Fruit fly (Drosophila melanogaster) whole organism, embryonic: ENCODE data around the gene asp.

Experiments used
- Adf1 ChIP-seq: fragments of 200-800 bp; sonication (Bioruptor generic); IDR thresholded peaks from 2 replicates; pipeline ENCODE4 v1.3.6; 2022; ENCODE audit warnings: missing biosample characterization, missing genetic modification characterization
- Atf6 ChIP-seq: fragments of 200-800 bp; sonication (Bioruptor generic); IDR thresholded peaks from 2 replicates; pipeline ENCODE4 v1.3.6; 2022; ENCODE audit warnings: missing biosample characterization, missing genetic modification characterization
- BEAF-32 ChIP-seq: fragments of 200-800 bp; sonication (Bioruptor generic); optimal IDR thresholded peaks from 3 replicates; lab custom pipeline; 2017; ENCODE audit warnings: missing biosample characterization, missing genetic modification characterization, mild to moderate bottlenecking, moderate library complexity, missing genetic modification reagents
- Bgb ChIP-seq: fragments of 200-800 bp; sonication (Bioruptor generic); IDR thresholded peaks from 2 replicates; pipeline ENCODE4 v1.3.6; 2022; ENCODE audit warnings: missing biosample characterization, missing genetic modification characterization; ENCODE audit not compliant: partially characterized antibody
- CG10274 ChIP-seq: fragments of 200-800 bp; sonication (Bioruptor generic); optimal IDR thresholded peaks from 3 replicates; lab custom pipeline; 2017; ENCODE audit warnings: missing biosample characterization, mild to moderate bottlenecking, missing genetic modification characterization
- CG13775 ChIP-seq: fragments of 200-800 bp; sonication (Bioruptor generic); optimal IDR thresholded peaks from 3 replicates; lab custom pipeline; 2017; ENCODE audit warnings: missing biosample characterization, mild to moderate bottlenecking, missing genetic modification characterization
- CG15514 ChIP-seq: fragments of 200-800 bp; sonication (Bioruptor generic); optimal IDR thresholded peaks from 3 replicates; lab custom pipeline; 2017; ENCODE audit warnings: missing biosample characterization, missing genetic modification characterization, mild to moderate bottlenecking, moderate library complexity, missing genetic modification reagents
- CG17186 ChIP-seq: fragments of 200-800 bp; sonication (Bioruptor generic); optimal IDR thresholded peaks from 3 replicates; lab custom pipeline; 2017; ENCODE audit warnings: missing biosample characterization, missing genetic modification reagents, missing genetic modification characterization
- CG17829 ChIP-seq: fragments of 200-800 bp; optimal IDR thresholded peaks from 2 replicates; lab custom pipeline; 2019; ENCODE audit warnings: missing biosample characterization, mild to moderate bottlenecking, missing genetic modification characterization, moderate library complexity
- CG3163 ChIP-seq: fragments of 200-800 bp; sonication (Bioruptor generic); optimal IDR thresholded peaks from 3 replicates; lab custom pipeline; 2016; ENCODE audit warnings: missing biosample characterization, missing genetic modification characterization
- CG3838 ChIP-seq: fragments of 200-800 bp; sonication (Bioruptor generic); optimal IDR thresholded peaks from 3 replicates; lab custom pipeline; 2016; ENCODE audit warnings: missing biosample characterization, missing genetic modification characterization
- CG3847 ChIP-seq: fragments of 200-800 bp; sonication (Bioruptor generic); IDR thresholded peaks from 2 replicates; pipeline ENCODE4 v1.3.6; 2022; ENCODE audit warnings: missing biosample characterization, missing genetic modification characterization
- CG4730 ChIP-seq: fragments of 200-800 bp; sonication (Bioruptor generic); IDR thresholded peaks from 2 replicates; pipeline ENCODE4 v1.3.6; 2022; ENCODE audit warnings: missing biosample characterization, missing genetic modification characterization
- CG6854 ChIP-seq: fragments of 200-800 bp; sonication (Bioruptor generic); optimal IDR thresholded peaks from 3 replicates; lab custom pipeline; 2017; ENCODE audit warnings: missing biosample characterization, mild to moderate bottlenecking, missing genetic modification characterization
- CG7271 ChIP-seq: fragments of 200-800 bp; sonication (Bioruptor generic); optimal IDR thresholded peaks from 2 replicates; lab custom pipeline; 2018; ENCODE audit warnings: missing biosample characterization, mild to moderate bottlenecking, missing genetic modification characterization, moderate library complexity
- CG9215 ChIP-seq: fragments of 200-800 bp; sonication (Bioruptor generic); IDR thresholded peaks from 2 replicates; pipeline ENCODE4 v1.3.6; 2022; ENCODE audit warnings: missing biosample characterization, missing genetic modification characterization
- Dbx ChIP-seq: fragments of 200-800 bp; sonication (Bioruptor generic); IDR thresholded peaks from 3 replicates; pipeline ENCODE4 v1.3.6; 2022; ENCODE audit warnings: missing biosample characterization, missing genetic modification characterization
- Dll ChIP-seq: fragments of 200-800 bp; sonication (Bioruptor generic); IDR thresholded peaks from 4 replicates; pipeline ENCODE4 v1.3.6; 2022; ENCODE audit warnings: missing biosample characterization, missing genetic modification characterization; ENCODE audit not compliant: partially characterized antibody
- Ets97D ChIP-seq: fragments of 200-800 bp; sonication (Bioruptor generic); optimal IDR thresholded peaks from 3 replicates; lab custom pipeline; 2016; ENCODE audit warnings: missing biosample characterization, missing genetic modification characterization
- Fer1 ChIP-seq: fragments of 200-800 bp; sonication (Bioruptor generic); optimal IDR thresholded peaks from 2 replicates; lab custom pipeline; 2017; ENCODE audit warnings: missing biosample characterization, mild to moderate bottlenecking, missing genetic modification characterization
- Hand ChIP-seq: fragments of 200-800 bp; sonication (Bioruptor generic); optimal IDR thresholded peaks from 2 replicates; lab custom pipeline; 2017; ENCODE audit warnings: mild to moderate bottlenecking, missing biosample characterization, missing genetic modification reagents, missing genetic modification characterization
- HmgD ChIP-seq: fragments of 200-800 bp; sonication (Bioruptor generic); optimal IDR thresholded peaks from 3 replicates; lab custom pipeline; 2016; ENCODE audit warnings: missing biosample characterization, missing genetic modification characterization
- Jarid2 ChIP-seq: fragments of 200-800 bp; sonication (Bioruptor generic); optimal IDR thresholded peaks from 3 replicates; lab custom pipeline; 2017; ENCODE audit warnings: mild to moderate bottlenecking, missing biosample characterization, missing genetic modification reagents, missing genetic modification characterization
- Lhr ChIP-seq: fragments of 200-800 bp; sonication (Bioruptor generic); optimal IDR thresholded peaks from 3 replicates; lab custom pipeline; 2017; ENCODE audit warnings: mild to moderate bottlenecking, missing biosample characterization, missing genetic modification reagents, missing genetic modification characterization
- MESR4 ChIP-seq: fragments of 200-800 bp; sonication (Bioruptor generic); optimal IDR thresholded peaks from 2 replicates; lab custom pipeline; 2018; ENCODE audit warnings: missing biosample characterization, mild to moderate bottlenecking, missing genetic modification characterization, moderate library complexity
- Mad ChIP-seq: fragments of 200-800 bp; sonication (Bioruptor generic); optimal IDR thresholded peaks from 2 replicates; lab custom pipeline; 2016; ENCODE audit warnings: missing biosample characterization, missing genetic modification characterization
- NC2α ChIP-seq: fragments of 200-800 bp; sonication (Bioruptor generic); optimal IDR thresholded peaks from 2 replicates; lab custom pipeline; 2016; ENCODE audit warnings: missing biosample characterization, missing genetic modification characterization
- Rfx ChIP-seq: fragments of 200-800 bp; sonication (Bioruptor generic); IDR thresholded peaks from 2 replicates; pipeline ENCODE4 v1.3.6; 2022; ENCODE audit warnings: missing biosample characterization, missing genetic modification characterization
- TFAM ChIP-seq: fragments of 200-800 bp; sonication (Bioruptor generic); optimal IDR thresholded peaks from 2 replicates; lab custom pipeline; 2017; ENCODE audit warnings: missing biosample characterization, missing genetic modification characterization, inconsistent platforms
- ab ChIP-seq: fragments of 200-800 bp; sonication (Bioruptor generic); optimal IDR thresholded peaks from 2 replicates; lab custom pipeline; 2016; ENCODE audit warnings: missing biosample characterization, missing genetic modification characterization
- bowl ChIP-seq: fragments of 200-800 bp; sonication (Bioruptor generic); IDR thresholded peaks from 2 replicates; pipeline ENCODE4 v1.3.6; 2022; ENCODE audit warnings: missing biosample characterization, missing genetic modification characterization
- bsh ChIP-seq, 2 experiments: fragments of 200-800 bp; sonication (Bioruptor generic); optimal IDR thresholded peaks; 2 replicates each; lab custom pipeline; 2017 to 2018; ENCODE audit warnings: mild to moderate bottlenecking in 2 of 2, missing biosample characterization in 2 of 2, missing genetic modification characterization in 2 of 2, moderate library complexity in 1 of 2
- cas ChIP-seq: fragments of 200-800 bp; sonication (Bioruptor generic); IDR thresholded peaks from 2 replicates; pipeline ENCODE4 v1.3.6; 2022; ENCODE audit warnings: missing biosample characterization, missing genetic modification characterization
- cato ChIP-seq: fragments of 200-800 bp; sonication (Bioruptor generic); optimal IDR thresholded peaks from 2 replicates; lab custom pipeline; 2016; ENCODE audit warnings: missing biosample characterization, missing genetic modification characterization, borderline replicate concordance
- fd96Cb ChIP-seq: fragments of 200-800 bp; sonication (Bioruptor generic); optimal IDR thresholded peaks from 2 replicates; lab custom pipeline; 2018; ENCODE audit warnings: missing biosample characterization, mild to moderate bottlenecking, missing genetic modification characterization, moderate library complexity
- gfzf ChIP-seq: fragments of 200-800 bp; sonication (Bioruptor generic); optimal IDR thresholded peaks from 2 replicates; lab custom pipeline; 2016; ENCODE audit warnings: missing biosample characterization, mild to moderate bottlenecking, missing genetic modification characterization, moderate library complexity
- gro ChIP-seq: fragments of 200-800 bp; sonication (Bioruptor generic); optimal IDR thresholded peaks from 2 replicates; lab custom pipeline; 2016; ENCODE audit warnings: missing biosample characterization, missing genetic modification characterization
- gsb ChIP-seq: fragments of 200-800 bp; sonication (Bioruptor generic); IDR thresholded peaks from 2 replicates; pipeline ENCODE4 v1.3.6; 2022; ENCODE audit warnings: missing biosample characterization, missing genetic modification characterization
- her ChIP-seq: fragments of 200-800 bp; sonication (Bioruptor generic); optimal IDR thresholded peaks from 2 replicates; lab custom pipeline; 2016; ENCODE audit warnings: missing biosample characterization, missing genetic modification characterization
- insv ChIP-seq, 2 experiments: fragments of 200-800 bp; sonication (Bioruptor generic); optimal IDR thresholded peaks; 3 replicates each; lab custom pipeline; 2016 to 2018; ENCODE audit warnings: missing biosample characterization in 2 of 2, missing genetic modification characterization in 2 of 2
- kah ChIP-seq: fragments of 200-800 bp; sonication (Bioruptor generic); optimal IDR thresholded peaks from 2 replicates; lab custom pipeline; 2018; ENCODE audit warnings: missing biosample characterization, mild to moderate bottlenecking, missing genetic modification characterization
- mld ChIP-seq: fragments of 200-800 bp; sonication (Bioruptor generic); IDR thresholded peaks from 3 replicates; pipeline ENCODE4 v1.3.6; 2022; ENCODE audit warnings: missing biosample characterization, missing genetic modification characterization; ENCODE audit not compliant: partially characterized antibody
- odd ChIP-seq: fragments of 200-800 bp; sonication (Bioruptor generic); optimal IDR thresholded peaks from 2 replicates; lab custom pipeline; 2017; ENCODE audit warnings: missing biosample characterization, mild to moderate bottlenecking, missing genetic modification characterization
- phol ChIP-seq: fragments of 200-800 bp; sonication (Bioruptor generic); optimal IDR thresholded peaks from 3 replicates; lab custom pipeline; 2018; ENCODE audit warnings: missing biosample characterization, mild to moderate bottlenecking, missing genetic modification characterization, moderate library complexity
- row ChIP-seq: fragments of 200-800 bp; sonication (Bioruptor generic); IDR thresholded peaks from 3 replicates; pipeline ENCODE4 v1.3.6; 2022; ENCODE audit warnings: missing biosample characterization, missing genetic modification characterization
- sens-2 ChIP-seq: fragments of 200-800 bp; sonication (Bioruptor generic); IDR thresholded peaks from 2 replicates; pipeline ENCODE4 v1.3.6; 2022; ENCODE audit warnings: missing biosample characterization, missing genetic modification characterization
- so ChIP-seq: fragments of 200-800 bp; sonication (Bioruptor generic); IDR thresholded peaks from 3 replicates; pipeline ENCODE4 v1.3.6; 2022; ENCODE audit warnings: missing biosample characterization, missing genetic modification characterization
- sqz ChIP-seq: fragments of 200-800 bp; sonication (Bioruptor generic); optimal IDR thresholded peaks from 3 replicates; lab custom pipeline; 2018; ENCODE audit warnings: missing biosample characterization, mild to moderate bottlenecking, missing genetic modification characterization
- tll ChIP-seq, 2 experiments: fragments of 200-800 bp in 1 of 2; fragments of >200 bp in 1 of 2; sonication (Bioruptor generic) in 1 of 2; optimal IDR thresholded peaks; 2 replicates each; lab custom pipeline; 2017 to 2019; ENCODE audit warnings: missing biosample characterization in 2 of 2, missing genetic modification characterization in 2 of 2, mild to moderate bottlenecking in 1 of 2, moderate library complexity in 1 of 2
- unc-4 ChIP-seq: fragments of 200-800 bp; sonication (Bioruptor generic); IDR thresholded peaks from 2 replicates; pipeline ENCODE4 v1.3.6; 2022; ENCODE audit warnings: missing biosample characterization, missing genetic modification characterization; ENCODE audit not compliant: partially characterized antibody

Gene asp

DNA sequence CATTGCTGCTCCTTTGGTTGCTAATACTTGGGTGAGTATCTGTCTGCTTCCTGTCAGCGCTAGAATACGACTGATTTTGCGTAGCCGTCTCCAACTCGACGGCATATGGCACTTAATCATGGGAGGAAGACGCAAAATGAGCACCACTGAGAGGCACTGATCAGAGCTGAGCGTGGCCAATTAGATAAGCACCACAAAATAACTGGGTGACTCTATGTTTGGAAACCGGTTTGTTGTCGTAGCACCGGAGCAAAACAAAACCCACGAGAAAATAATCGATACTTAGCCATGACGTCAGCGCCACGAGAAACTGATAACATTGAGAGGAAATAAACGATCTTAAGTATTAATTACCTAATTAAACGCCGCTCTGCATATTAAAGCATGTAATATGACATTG is 45.9 kb downstream of the asp start, which contains the start of gene Ude (continued):
- no peak for TF ChIP-seq CG10274 (GFP tag; lab: Kevin White, UChicago)
- no peak for TF ChIP-seq CG3163 (GFP tag; lab: Kevin White, UChicago)
- no peak for TF ChIP-seq gsb (GFP tag; lab: Robert Waterston, UW)
- no peak for TF ChIP-seq Lhr (GFP tag; lab: Kevin White, UChicago)
- TF ChIP-seq bsh (GFP tag; optimal IDR thresholded peaks at IDR 0.05; lab: Kevin White, UChicago) = no peak
- no peak for TF ChIP-seq CG9215 (GFP tag; lab: Robert Waterston, UW)
- no peak for TF ChIP-seq cato (GFP tag; lab: Kevin White, UChicago)
- no peak for TF ChIP-seq Jarid2 (GFP tag; lab: Kevin White, UChicago)
- no peak for TF ChIP-seq CG17829 (tag; lab: Kevin White, UChicago)
- no peak for TF ChIP-seq NC2α
- TF ChIP-seq odd (GFP tag; lab: Kevin White, UChicago) = no peak
- TF ChIP-seq Adf1 (GFP tag; lab: Robert Waterston, UW) = peak; percentile 13; the same call in 1 of the 2 replicates
- TF ChIP-seq sqz (GFP tag; lab: Kevin White, UChicago) = no peak
- TF ChIP-seq CG4730 (GFP tag; lab: Robert Waterston, UW) = no peak
- TF ChIP-seq her (GFP tag; lab: Kevin White, UChicago) = no peak
- no peak for TF ChIP-seq HmgD
- TF ChIP-seq gfzf (GFP tag; lab: Kevin White, UChicago) = no peak
- no peak for TF ChIP-seq sens-2 (GFP tag; lab: Robert Waterston, UW)
- no peak for TF ChIP-seq CG13775 (GFP tag; lab: Kevin White, UChicago)
- no peak for TF ChIP-seq Mad (GFP tag; lab: Kevin White, UChicago)
- no peak for TF ChIP-seq CG3838 (GFP tag; lab: Kevin White, UChicago)
- no peak for TF ChIP-seq CG7271 (tag; lab: Kevin White, UChicago)
- no peak for TF ChIP-seq Ets97D (GFP tag; lab: Kevin White, UChicago)
- TF ChIP-seq insv (GFP tag; optimal IDR thresholded peaks at IDR 0.05; lab: Kevin White, UChicago) = no peak
- TF ChIP-seq so (GFP tag; lab: Robert Waterston, UW) = 0 out of 3 replicates have a peak, but pooled peaks have one; percentile 39
- no peak for TF ChIP-seq Dll (GFP tag; lab: Robert Waterston, UW)
- TF ChIP-seq Bgb (GFP tag; lab: Robert Waterston, UW) = 0 out of 2 replicates have a peak, but pooled peaks have one; percentile 18
- TF ChIP-seq fd96Cb (tag; lab: Kevin White, UChicago) = no peak
- no peak for TF ChIP-seq mld
- TF ChIP-seq Atf6 (GFP tag; lab: Robert Waterston, UW) = no peak
- no peak for TF ChIP-seq kah (GFP tag; lab: Kevin White, UChicago)
- TF ChIP-seq CG3847 (GFP tag; lab: Robert Waterston, UW) = no peak
- no peak for TF ChIP-seq Hand (GFP tag; lab: Kevin White, UChicago)
- no peak for TF ChIP-seq cas (GFP tag; lab: Robert Waterston, UW)
- no peak for TF ChIP-seq ab (GFP tag; lab: Kevin White, UChicago)
- no peak; the same call in 1 of the 2 replicates for TF ChIP-seq bowl
- TF ChIP-seq unc-4 = no peak

dm6 chr3R:24805048-24805447 is 51.4 kb downstream of the asp start, which contains the start of gene polybromo:
TSS of gene polybromo (minus strand) at chr3R:24805259.
- TF ChIP-seq mld = peak; percentile 74; the same call in 1 of the 3 replicates
- peak; percentile 11 for TF ChIP-seq phol
- TF ChIP-seq Ets97D (GFP tag; lab: Kevin White, UChicago) = peak; percentile 33
- peak; percentile 16; the same call in 1 of the 3 replicates for TF ChIP-seq Dbx (GFP tag; lab: Robert Waterston, UW)
- TF ChIP-seq Rfx = no peak
- no peak for TF ChIP-seq TFAM (GFP tag; lab: Kevin White, UChicago)
- no peak for TF ChIP-seq tll (GFP tag; optimal IDR thresholded peaks at IDR 0.05; lab: Kevin White, UChicago)
- peak; percentile 94 for TF ChIP-seq CG17186 (GFP tag; lab: Kevin White, UChicago)
- peak; percentile 42; the same call in 2 of the 3 replicates for TF ChIP-seq row (GFP tag; lab: Robert Waterston, UW)
- TF ChIP-seq MESR4 (GFP tag; lab: Kevin White, UChicago) = peak; percentile 76
- peak; percentile 13 for TF ChIP-seq Fer1 (GFP tag; lab: Kevin White, UChicago)
- peak; percentile 90 for TF ChIP-seq Bgb (GFP tag; lab: Robert Waterston, UW)
- no peak for TF ChIP-seq CG6854 (GFP tag; lab: Kevin White, UChicago)
- TF ChIP-seq CG15514 (GFP tag; lab: Kevin White, UChicago) = peak; percentile 77
- TF ChIP-seq gro (GFP tag; lab: Kevin White, UChicago) = peak; percentile 15
- peak; percentile 76 for TF ChIP-seq BEAF-32 (GFP tag; lab: Kevin White, UChicago)
- TF ChIP-seq CG9215 (GFP tag; lab: Robert Waterston, UW) = no peak
